Fruit fly (Drosophila melanogaster): ENCODE data around the gene CG9330.

Gene CG9330

DNA sequence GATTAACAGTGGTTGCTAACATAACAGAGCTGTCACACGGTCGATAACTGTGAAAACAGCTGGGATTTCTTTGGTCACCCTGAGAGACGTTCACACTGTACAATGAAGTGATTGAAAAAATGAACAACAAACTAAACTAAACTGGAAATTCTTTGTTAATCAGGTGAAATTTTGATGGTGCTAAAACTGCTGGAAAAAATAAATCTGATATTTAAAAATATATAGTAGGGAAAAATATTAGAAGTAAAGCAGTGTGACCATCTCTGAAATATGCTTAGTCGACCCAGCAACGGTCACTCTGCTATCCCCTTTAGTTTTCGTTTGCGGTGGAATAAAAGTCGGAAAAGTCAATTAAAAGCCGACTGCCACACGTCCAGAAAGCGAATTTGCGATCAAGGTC is at the start of gene CG9330, which contains the start of gene CG9231:
CG9330 (plus strand) TSS at position 275 of the 400 bp plus-strand sequence.
CG9231 (minus strand) TSS at position 25 of the 400 bp plus-strand sequence.
- TF ChIP-seq Pif1B (GFP tag; optimal IDR thresholded peaks at IDR 0.05), result no peak
- TF ChIP-seq rn (GFP tag; IDR thresholded peaks at IDR 0.05), result no peak
- TF ChIP-seq fd96Ca (GFP tag; IDR thresholded peaks at IDR 0.05), result no peak
- TF ChIP-seq CG8159 (tag; optimal IDR thresholded peaks at IDR 0.05), result peak; percentile 1
- no peak for TF ChIP-seq CG17806 (tag; optimal IDR thresholded peaks at IDR 0.05)
- no peak for TF ChIP-seq gl (tag; optimal IDR thresholded peaks at IDR 0.05)
- no peak for TF ChIP-seq D1 (tag; optimal IDR thresholded peaks at IDR 0.05)
- TF ChIP-seq CG9948 (tag; optimal IDR thresholded peaks at IDR 0.05), result no peak
- TF ChIP-seq Pif1A (GFP tag; optimal IDR thresholded peaks at IDR 0.05), result peak; percentile 31
- no peak for TF ChIP-seq CG12605 (GFP tag; IDR thresholded peaks at IDR 0.05)
- TF ChIP-seq EcR (GFP tag; optimal IDR thresholded peaks at IDR 0.05), result peak; percentile 14
- TF ChIP-seq Ets98B (GFP tag; IDR thresholded peaks at IDR 0.05), result no peak
- no peak for TF ChIP-seq CG8301 (tag; optimal IDR thresholded peaks at IDR 0.05)
- TF ChIP-seq CG32121 (GFP tag; IDR thresholded peaks at IDR 0.05), result no peak
- no peak for TF ChIP-seq CG10348 (GFP tag; IDR thresholded peaks at IDR 0.05)
- no peak for TF ChIP-seq CG4496 (GFP tag; IDR thresholded peaks at IDR 0.05)
- TF ChIP-seq CG13204 (GFP tag; optimal IDR thresholded peaks at IDR 0.05), result no peak
- no peak for TF ChIP-seq CG34367 (tag; optimal IDR thresholded peaks at IDR 0.05)
- TF ChIP-seq Snoo (tag; optimal IDR thresholded peaks at IDR 0.05), result no peak
- no peak for TF ChIP-seq CG14655 (GFP tag; optimal IDR thresholded peaks at IDR 0.05)
- no peak for TF ChIP-seq CG15710 (tag; optimal IDR thresholded peaks at IDR 0.05)

DNA sequence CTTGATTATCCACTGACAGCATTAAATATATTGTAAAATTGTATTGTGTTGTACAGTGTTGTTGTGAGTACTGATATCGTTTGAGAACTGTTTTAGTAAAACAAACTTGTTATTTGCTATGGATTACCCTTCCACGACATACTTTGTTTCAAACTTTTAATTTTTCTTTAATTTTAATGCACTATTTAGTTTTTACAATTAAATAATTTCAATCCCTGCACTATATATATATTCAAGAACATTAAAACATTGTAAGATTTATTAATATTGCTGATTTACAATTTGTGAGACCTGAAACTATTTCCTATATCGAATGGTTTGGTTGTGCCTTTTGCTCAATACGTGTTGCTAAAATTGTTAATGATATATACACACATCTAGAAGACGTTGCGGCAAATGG is 41.9 kb upstream of the CG9330 start, which contains the start of the genes CG46434 and Dred:
CG46434 (minus strand) TSS at position 101 of the 400 bp plus-strand sequence.
Dred (minus strand) TSS at position 101 of the 400 bp plus-strand sequence.
- TF ChIP-seq rn (GFP tag; IDR thresholded peaks at IDR 0.05) (no peak), Pif1A (GFP tag; optimal IDR thresholded peaks at IDR 0.05) (no peak), Pif1B (GFP tag; optimal IDR thresholded peaks at IDR 0.05) (no peak), gl (tag; optimal IDR thresholded peaks at IDR 0.05) (no peak), CG9948 (tag; optimal IDR thresholded peaks at IDR 0.05) (no peak), CG14655 (GFP tag; optimal IDR thresholded peaks at IDR 0.05) (no peak), CG8301 (tag; optimal IDR thresholded peaks at IDR 0.05) (no peak), CG13204 (GFP tag; optimal IDR thresholded peaks at IDR 0.05) (no peak), Ets98B (GFP tag; IDR thresholded peaks at IDR 0.05) (no peak), CG34367 (tag; optimal IDR thresholded peaks at IDR 0.05) (no peak), CG4496 (GFP tag; IDR thresholded peaks at IDR 0.05) (no peak), Snoo (tag; optimal IDR thresholded peaks at IDR 0.05) (no peak), CG12605 (GFP tag; IDR thresholded peaks at IDR 0.05) (no peak), EcR (GFP tag; optimal IDR thresholded peaks at IDR 0.05) (no peak), CG17806 (tag; optimal IDR thresholded peaks at IDR 0.05) (no peak), CG32121 (GFP tag; IDR thresholded peaks at IDR 0.05) (no peak)

DNA sequence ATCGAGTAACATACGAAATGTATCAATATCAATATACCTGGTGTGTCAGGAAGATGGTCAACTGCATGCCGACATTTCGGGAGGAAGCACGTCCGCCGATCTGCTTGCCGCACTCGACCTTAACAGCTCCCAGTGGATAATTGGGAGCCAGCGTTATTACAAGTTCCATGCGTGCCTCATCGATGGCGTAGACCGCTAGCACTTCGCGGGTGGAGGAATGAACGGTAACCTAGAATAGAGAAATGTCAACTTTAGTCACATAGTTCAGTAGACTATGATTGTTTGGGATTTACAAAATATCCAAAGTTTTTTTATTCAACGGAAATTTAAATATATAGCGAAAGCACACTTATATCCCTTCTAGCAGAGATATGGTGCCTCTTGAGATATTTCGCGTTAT is 41.2 kb upstream of the CG9330 start, which contains the start of the genes CG46435 and Rcd7:
CG46435 (plus strand) TSS at position 301 of the 400 bp plus-strand sequence.
Rcd7 (plus strand) TSS at position 301 of the 400 bp plus-strand sequence.
- TF ChIP-seq CG10348 (GFP tag; IDR thresholded peaks at IDR 0.05), result no peak
- TF ChIP-seq CG8301 (tag; optimal IDR thresholded peaks at IDR 0.05), result no peak
- no peak for TF ChIP-seq Snoo (tag; optimal IDR thresholded peaks at IDR 0.05)
- TF ChIP-seq CG4496 (GFP tag; IDR thresholded peaks at IDR 0.05), result no peak
- no peak for TF ChIP-seq rn (GFP tag; IDR thresholded peaks at IDR 0.05)

DNA sequence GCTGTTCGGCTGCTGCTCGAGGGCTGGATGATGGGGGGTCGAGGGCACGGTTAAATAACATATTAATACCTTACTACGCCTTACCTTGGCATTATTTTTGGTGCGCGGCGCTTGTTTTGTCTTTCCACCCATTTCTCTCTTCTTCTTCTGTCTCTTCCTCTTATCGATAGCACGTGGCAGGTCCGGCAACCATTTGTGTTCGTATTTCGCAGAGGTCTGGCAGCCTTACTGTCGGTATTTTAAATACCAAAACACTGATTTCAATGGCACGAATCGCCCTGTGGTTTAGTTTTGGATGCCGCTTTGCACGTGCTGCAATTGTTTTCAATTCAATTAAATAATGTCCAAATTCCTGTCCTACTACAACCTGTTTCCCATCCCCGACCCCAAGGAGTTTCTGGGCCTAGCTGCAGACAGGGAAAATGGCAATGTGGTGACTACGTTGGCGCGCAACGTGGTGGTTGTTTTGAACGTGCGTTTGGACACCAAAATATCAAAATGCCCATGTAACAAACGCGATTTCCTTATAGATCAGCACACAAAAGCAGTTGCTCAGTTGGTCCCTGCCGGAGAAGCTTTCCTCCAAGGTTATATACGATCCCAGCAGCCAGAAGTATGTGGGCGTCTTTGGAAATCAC is 33.8 kb upstream of the CG9330 start, which contains the start of the genes Ltn1 and CG9300:
Ltn1 (minus strand) TSS at position 155 of the 638 bp plus-strand sequence.
CG9300 (plus strand) TSS at position 285 of the 638 bp plus-strand sequence.
- TF ChIP-seq Ets98B (GFP tag; IDR thresholded peaks at IDR 0.05) (peak; percentile 17; the same call in 1 of the 2 replicates), CG32121 (GFP tag; IDR thresholded peaks at IDR 0.05) (peak; percentile 31; the same call in 1 of the 2 replicates), CG4496 (GFP tag; IDR thresholded peaks at IDR 0.05) (0 out of 3 replicates have a peak, but pooled peaks have one; percentile 11), CG8159 (tag; optimal IDR thresholded peaks at IDR 0.05) (no peak)

DNA sequence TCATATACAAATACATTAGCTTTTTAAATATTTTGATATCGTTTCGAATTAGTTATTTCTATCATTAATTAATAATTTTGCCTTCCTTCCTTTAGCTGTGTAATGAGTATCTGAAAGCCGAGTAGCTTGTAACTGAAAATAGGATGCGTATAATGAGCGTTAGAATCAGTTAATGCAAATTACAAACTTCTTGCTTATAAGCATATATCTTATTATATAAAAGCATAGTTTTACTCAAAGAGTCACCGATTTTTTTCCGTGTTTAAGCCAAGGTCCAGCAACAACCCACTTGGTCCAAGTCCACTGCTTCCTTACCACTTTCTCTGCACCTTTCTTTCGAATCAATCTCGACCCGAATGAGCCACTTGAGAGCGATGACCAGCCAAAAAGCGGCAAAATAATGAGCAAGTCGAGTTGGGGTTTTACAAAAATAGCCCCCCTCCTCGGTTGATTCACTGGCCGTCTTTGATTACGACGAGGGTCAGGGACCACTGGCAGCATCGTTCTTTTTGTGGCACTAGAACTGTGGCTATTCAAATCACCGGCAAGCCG is 30.1 kb upstream of the CG9330 start:
- TF ChIP-seq CG12605 (GFP tag; IDR thresholded peaks at IDR 0.05) (no peak), rn (GFP tag; IDR thresholded peaks at IDR 0.05) (no peak), CG15710 (tag; optimal IDR thresholded peaks at IDR 0.05) (no peak), EcR (GFP tag; optimal IDR thresholded peaks at IDR 0.05) (peak; percentile 48), CG17806 (tag; optimal IDR thresholded peaks at IDR 0.05) (no peak), fd96Ca (GFP tag; IDR thresholded peaks at IDR 0.05) (no peak), CG10348 (GFP tag; IDR thresholded peaks at IDR 0.05) (no peak), CG13204 (GFP tag; optimal IDR thresholded peaks at IDR 0.05) (no peak), Ets98B (GFP tag; IDR thresholded peaks at IDR 0.05) (no peak)

DNA sequence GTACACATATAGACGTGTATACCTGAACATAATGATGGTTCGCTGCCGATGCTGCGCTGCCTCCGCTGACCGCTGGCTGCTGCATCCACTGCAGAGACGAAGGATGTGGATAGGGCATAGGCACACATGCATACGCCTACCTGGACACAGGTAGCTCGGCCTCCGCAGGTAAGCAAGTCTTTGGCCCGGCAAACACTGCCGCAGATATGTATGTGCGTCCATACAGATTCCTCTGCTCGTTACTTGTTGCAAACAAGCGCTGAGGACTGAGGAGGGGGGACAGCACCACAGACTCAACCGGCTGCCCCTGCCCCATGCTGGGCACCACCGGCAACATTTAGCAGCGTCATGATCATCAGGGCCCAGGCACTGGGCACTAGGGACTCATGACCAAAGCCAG is 29.3 kb upstream of the CG9330 start:
- TF ChIP-seq CG4496 (GFP tag; IDR thresholded peaks at IDR 0.05) (0 out of 3 replicates have a peak, but pooled peaks have one; percentile 15), CG8301 (tag; optimal IDR thresholded peaks at IDR 0.05) (no peak), CG14655 (GFP tag; optimal IDR thresholded peaks at IDR 0.05) (no peak), CG13204 (GFP tag; optimal IDR thresholded peaks at IDR 0.05) (no peak), CG17806 (tag; optimal IDR thresholded peaks at IDR 0.05) (no peak), Snoo (tag; optimal IDR thresholded peaks at IDR 0.05) (no peak), D1 (tag; optimal IDR thresholded peaks at IDR 0.05) (no peak), fd96Ca (GFP tag; IDR thresholded peaks at IDR 0.05) (peak; percentile 50; the same call in 1 of the 3 replicates), Pif1B (GFP tag; optimal IDR thresholded peaks at IDR 0.05) (no peak), CG15710 (tag; optimal IDR thresholded peaks at IDR 0.05) (no peak), CG9948 (tag; optimal IDR thresholded peaks at IDR 0.05) (no peak), CG34367 (tag; optimal IDR thresholded peaks at IDR 0.05) (no peak), EcR (GFP tag; optimal IDR thresholded peaks at IDR 0.05) (peak; percentile 44), Ets98B (GFP tag; IDR thresholded peaks at IDR 0.05) (no peak), CG8159 (tag; optimal IDR thresholded peaks at IDR 0.05) (no peak), gl (tag; optimal IDR thresholded peaks at IDR 0.05) (no peak), CG32121 (GFP tag; IDR thresholded peaks at IDR 0.05) (no peak)

Data from whole organism, pupa.